Fruit fly (Drosophila melanogaster): ENCODE results near the gene mTor.

dm6 chr2L:13003659-13004058, 621 bp upstream of the mTor start:
- TF ChIP-seq Sox14 (GFP tag; optimal IDR thresholded peaks at IDR 0.05) (no peak), ss (GFP tag; optimal IDR thresholded peaks at IDR 0.05) (no peak), CG11902 (GFP tag; optimal IDR thresholded peaks at IDR 0.05) (no peak)
